Worm (Caenorhabditis elegans) whole organism, L1 larva: ENCODE results near the gene F18A11.3.
"Not testable (repeated sequence)": the region's sequence is repeated elsewhere in the genome, so short reads cannot be mapped to it uniquely, and the experiment has no call there.

Experiments
- C04F5.9 ChIP-seq: sonication (generic microtip); optimal IDR thresholded peaks from 2 replicates; lab custom pipeline; 2016; ENCODE audit warnings: missing genetic modification characterization, missing compliant biosample characterization
- aha-1 ChIP-seq: fragments of 150-350 bp; optimal IDR thresholded peaks from 2 replicates; lab custom pipeline; 2014; ENCODE audit warnings: missing biosample characterization, missing genetic modification characterization
- alr-1 ChIP-seq: fragments of 200-800 bp; sonication (Bioruptor generic); optimal IDR thresholded peaks from 2 replicates; lab custom pipeline; 2018; ENCODE audit warnings: borderline replicate concordance, mild to moderate bottlenecking, missing genetic modification characterization, missing compliant biosample characterization
- blmp-1 ChIP-seq: fragments of 150-350 bp; optimal IDR thresholded peaks from 2 replicates; lab custom pipeline; 2014; ENCODE audit warnings: missing biosample characterization, missing genetic modification characterization
- ceh-82 ChIP-seq, 3 experiments: fragments of 150-350 bp in 1 of 3; sonication (generic microtip) in 2 of 3; optimal IDR thresholded peaks; 2 replicates each; lab custom pipeline; 2014 to 2017; ENCODE audit warnings: missing biosample characterization in 3 of 3, missing genetic modification characterization in 3 of 3
- ceh-88 ChIP-seq: fragments of 200-800 bp; sonication (Bioruptor generic); IDR thresholded peaks from 2 replicates; pipeline ENCODE4 v1.3.6; 2022; ENCODE audit warnings: missing genetic modification characterization, missing compliant biosample characterization
- efl-1 ChIP-seq, 4 experiments: fragments of 150-350 bp; optimal IDR thresholded peaks in 3 of 4; peaks in 1 of 4; 1 replicate in 1 of 4; 2 replicates in 3 of 4; lab custom pipeline; 2014; ENCODE audit warnings: missing biosample characterization in 2 of 4, missing genetic modification characterization in 2 of 4, missing genetic modification reagents in 2 of 4
- egl-27 ChIP-seq, 2 experiments: fragments of 150-350 bp in 1 of 2; sonication (generic microtip); optimal IDR thresholded peaks; 3 replicates each; lab custom pipeline; 2017 to 2018; ENCODE audit warnings: missing biosample characterization in 2 of 2, missing genetic modification characterization in 2 of 2, missing genetic modification reagents in 2 of 2
- ets-5 ChIP-seq: fragments of 200-800 bp; sonication (Bioruptor generic); IDR thresholded peaks from 2 replicates; pipeline ENCODE4 v1.3.6; 2022; ENCODE audit warnings: missing genetic modification characterization, missing compliant biosample characterization
- fkh-4 ChIP-seq: sonication (generic microtip); optimal IDR thresholded peaks from 2 replicates; lab custom pipeline; 2016; ENCODE audit warnings: missing compliant biosample characterization, missing genetic modification characterization, borderline replicate concordance
- grh-1 ChIP-seq: fragments of 200-800 bp; sonication (Bioruptor generic); IDR thresholded peaks from 2 replicates; pipeline ENCODE4 v1.3.6; 2022; ENCODE audit warnings: missing genetic modification reagents, missing genetic modification characterization, missing compliant biosample characterization
- hlh-17 ChIP-seq: fragments of 200-800 bp; sonication (Bioruptor generic); optimal IDR thresholded peaks from 2 replicates; lab custom pipeline; 2018; ENCODE audit warnings: missing genetic modification characterization, mild to moderate bottlenecking, missing compliant biosample characterization, moderate library complexity, borderline replicate concordance
- hpl-2 ChIP-seq: fragments of 150-350 bp; optimal IDR thresholded peaks from 2 replicates; lab custom pipeline; 2014; ENCODE audit warnings: missing biosample characterization, missing genetic modification reagents, missing genetic modification characterization
- irx-1 ChIP-seq: sonication (generic microtip); optimal IDR thresholded peaks from 2 replicates; lab custom pipeline; 2016; ENCODE audit warnings: missing genetic modification characterization, missing compliant biosample characterization
- lin-14 ChIP-seq: fragments of 200-800 bp; sonication (Bioruptor generic); optimal IDR thresholded peaks from 2 replicates; lab custom pipeline; 2018; ENCODE audit warnings: mild to moderate bottlenecking, missing genetic modification characterization, moderate library complexity, missing compliant biosample characterization
- lin-15B ChIP-seq: fragments of 150-350 bp; sonication (generic microtip); optimal IDR thresholded peaks from 3 replicates; lab custom pipeline; 2014; ENCODE audit warnings: missing biosample characterization, missing genetic modification characterization
- lsy-2 ChIP-seq, 2 experiments: fragments of 150-350 bp; optimal IDR thresholded peaks; 2 replicates each; lab custom pipeline; 2014; ENCODE audit warnings: missing biosample characterization in 2 of 2, missing genetic modification characterization in 2 of 2
- nhr-12 ChIP-seq: sonication (generic microtip); optimal IDR thresholded peaks from 2 replicates; lab custom pipeline; 2017; ENCODE audit warnings: missing biosample characterization, missing genetic modification characterization
- nhr-237 ChIP-seq: fragments of 150-350 bp; optimal IDR thresholded peaks from 2 replicates; lab custom pipeline; 2014; ENCODE audit warnings: missing biosample characterization, missing genetic modification characterization
- nhr-71 ChIP-seq: sonication (generic microtip); optimal IDR thresholded peaks from 2 replicates; lab custom pipeline; 2016; ENCODE audit warnings: mild to moderate bottlenecking, missing genetic modification characterization, moderate library complexity, missing compliant biosample characterization
- pag-3 ChIP-seq: sonication (generic microtip); optimal IDR thresholded peaks from 2 replicates; lab custom pipeline; 2017; ENCODE audit warnings: missing genetic modification characterization, mild to moderate bottlenecking, missing compliant biosample characterization, antibody characterized with exemption, borderline replicate concordance; ENCODE audit not compliant: insufficient read depth
- rnt-1 ChIP-seq: sonication (generic microtip); optimal IDR thresholded peaks from 2 replicates; lab custom pipeline; 2016; ENCODE audit warnings: mild to moderate bottlenecking, missing genetic modification characterization, moderate library complexity, missing compliant biosample characterization
- snpc-4 ChIP-seq: fragments of 150-350 bp; optimal IDR thresholded peaks from 2 replicates; lab custom pipeline; 2014; ENCODE audit warnings: missing biosample characterization, missing genetic modification characterization
- sptf-1 ChIP-seq: fragments of 150-350 bp; optimal IDR thresholded peaks from 2 replicates; lab custom pipeline; 2014; ENCODE audit warnings: missing biosample characterization, missing genetic modification characterization
- sup-37 ChIP-seq: fragments of 200-800 bp; sonication (Bioruptor generic); optimal IDR thresholded peaks from 2 replicates; lab custom pipeline; 2018; ENCODE audit warnings: mild to moderate bottlenecking, missing genetic modification characterization, missing compliant biosample characterization
- tlp-1 ChIP-seq: fragments of 150-350 bp; optimal IDR thresholded peaks from 2 replicates; lab custom pipeline; 2014; ENCODE audit warnings: missing biosample characterization, missing genetic modification characterization
- unc-98 ChIP-seq: fragments of 200-800 bp; sonication (Bioruptor generic); IDR thresholded peaks from 2 replicates; pipeline ENCODE4 v1.3.6; 2022; ENCODE audit warnings: missing genetic modification characterization, missing compliant biosample characterization
- xbp-1 ChIP-seq: sonication (generic microtip); optimal IDR thresholded peaks from 2 replicates; lab custom pipeline; 2016; ENCODE audit warnings: missing genetic modification characterization, missing compliant biosample characterization

Gene F18A11.3

ce11 chrII:13065251-13065650 is 28.6 kb upstream of the F18A11.3 start (continued):
- TF ChIP-seq C04F5.9 (tag; lab: Kevin White, UChicago) (no peak), ceh-82 (tag; optimal IDR thresholded peaks at IDR 0.05; lab: Kevin White, UChicago) (no peak), tlp-1 (tag; lab: Kevin White, UChicago) (no peak), ceh-88 (GFP tag; lab: Robert Waterston, UW) (no peak), ets-5 (GFP tag; lab: Robert Waterston, UW) (no peak), nhr-12 (tag; lab: Kevin White, UChicago) (no peak), blmp-1 (tag; lab: Kevin White, UChicago) (peak; percentile 84), hlh-17 (GFP tag; lab: Kevin White, UChicago) (no peak), aha-1 (tag; lab: Kevin White, UChicago) (no peak), egl-27 (tag; optimal IDR thresholded peaks at IDR 0.05; lab: Kevin White, UChicago) (no peak), lin-15B (tag; lab: Kevin White, UChicago) (no peak)

ce11 chrII:13059196-13059595 is 22.6 kb upstream of the F18A11.3 start:
- TF ChIP-seq alr-1 (tag; lab: Kevin White, UChicago) (no peak), efl-1 (optimal IDR thresholded peaks at IDR 0.05; lab: Kevin White, UChicago) (no peak), efl-1 (GFP tag; optimal IDR thresholded peaks at IDR 0.05 in 1 of 2; lab: Kevin White, UChicago) (peak in 1 of 2 experiments; percentile 62)

DNA sequence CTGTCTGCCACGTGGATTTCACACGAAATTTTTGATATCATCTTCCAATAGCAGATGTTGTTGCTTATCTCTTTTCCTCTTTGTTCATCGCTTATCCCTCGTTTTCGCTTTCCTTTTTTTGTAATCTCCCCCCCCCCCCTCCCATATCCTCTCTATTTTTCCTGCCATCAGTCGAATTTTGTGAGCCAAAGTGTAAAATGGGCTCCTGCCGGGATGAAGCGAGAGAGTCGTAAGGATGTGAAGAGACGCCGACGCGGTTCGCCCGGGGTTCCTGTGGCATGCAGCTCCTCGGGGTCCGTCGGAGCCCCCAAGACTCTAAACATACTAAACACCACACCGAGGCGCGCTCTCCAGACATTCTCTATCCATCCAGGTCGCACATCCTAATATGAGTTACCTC is 19.9 kb upstream of the F18A11.3 start, which contains the start of gene zyx-1:
zyx-1 (plus strand) TSS at position 331 of the 400 bp plus-strand sequence.
- TF ChIP-seq grh-1 (GFP tag; lab: Robert Waterston, UW) (no peak), rnt-1 (peak; percentile 37), C04F5.9 (tag; lab: Kevin White, UChicago) (no peak), lin-14 (GFP tag; lab: Kevin White, UChicago) (peak; percentile 65), efl-1 (optimal IDR thresholded peaks at IDR 0.05; lab: Kevin White, UChicago) (no peak), efl-1 (GFP tag; optimal IDR thresholded peaks at IDR 0.05 in 1 of 2; lab: Kevin White, UChicago) (peak in 1 of 2 experiments; percentile 64), pag-3 (tag; lab: Kevin White, UChicago) (peak; percentile 79)
- TF ChIP-seq, all 84 proteins: peak for 4

DNA sequence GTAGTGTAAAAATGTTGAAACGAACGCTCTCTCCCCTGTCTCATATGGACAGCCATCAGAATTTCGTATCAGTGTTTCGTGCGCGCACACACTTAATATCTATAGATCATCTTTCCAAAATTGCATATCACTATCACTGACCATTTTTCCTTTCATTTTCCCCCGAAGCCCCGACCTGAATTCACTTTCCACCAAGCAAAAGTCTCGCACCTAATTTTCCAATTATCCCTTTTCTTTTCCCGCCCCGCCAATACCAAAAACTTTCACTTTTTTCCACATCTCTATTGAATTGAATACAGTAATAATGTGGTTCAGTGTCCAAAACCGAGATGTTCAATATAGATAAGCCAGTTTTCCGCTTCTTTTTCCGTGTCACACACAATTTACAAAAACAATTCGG is 16.8 kb upstream of the F18A11.3 start:
- peak; percentile 98 for TF ChIP-seq blmp-1 (tag; lab: Kevin White, UChicago)
- TF ChIP-seq sptf-1 (tag; lab: Kevin White, UChicago) = no peak

DNA sequence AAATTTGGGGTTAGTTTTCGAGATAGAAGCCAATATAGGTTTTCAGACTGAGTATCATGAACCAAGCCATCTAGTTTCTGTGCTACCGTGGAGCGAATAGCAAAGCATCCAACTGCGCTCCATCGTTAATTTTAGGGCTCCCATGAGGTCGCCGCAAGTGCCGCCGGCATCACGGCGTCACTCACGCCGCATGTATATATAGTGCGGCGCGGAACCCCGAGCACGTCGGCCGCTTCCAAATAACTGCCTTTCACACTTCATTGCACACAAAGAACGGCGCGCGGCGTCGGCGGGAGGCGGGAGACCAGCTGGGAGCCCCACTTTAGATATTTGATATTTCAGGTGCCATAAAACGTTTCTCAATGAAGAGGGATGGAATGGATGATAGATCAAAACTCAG is 13.4 kb upstream of the F18A11.3 start:
- TF ChIP-seq snpc-4 = peak; percentile 47
- TF ChIP-seq ceh-88 (GFP tag; lab: Robert Waterston, UW) = no peak
- no peak for TF ChIP-seq hpl-2 (GFP tag; lab: Kevin White, UChicago)
- no peak for TF ChIP-seq lsy-2 (tag; optimal IDR thresholded peaks at IDR 0.05; lab: Kevin White, UChicago)
- TF ChIP-seq xbp-1 (tag; lab: Kevin White, UChicago) = no peak
- no peak for TF ChIP-seq irx-1
- TF ChIP-seq, all 84 proteins: peak for 1

DNA sequence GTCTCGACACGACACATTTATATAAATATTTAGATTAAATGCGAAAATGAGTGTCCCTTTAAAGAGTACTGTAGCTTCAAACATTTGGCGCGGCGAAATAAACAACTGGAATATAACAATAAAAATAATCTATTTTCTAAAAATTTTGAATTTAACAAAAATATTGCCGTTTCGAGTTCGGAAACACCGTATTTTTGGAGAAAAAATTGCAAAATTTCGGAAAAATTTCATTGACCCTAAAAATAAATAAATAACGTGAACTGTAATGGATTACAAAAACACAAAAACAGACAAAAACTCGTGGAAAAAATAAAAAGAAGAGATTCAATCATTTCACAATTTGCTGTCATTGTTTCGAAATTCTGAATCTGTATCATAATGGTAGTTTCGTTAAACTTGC is 11.0 kb upstream of the F18A11.3 start, which contains the start of gene F42G4.2:
F42G4.2 (plus strand) TSS at position 301 of the 400 bp plus-strand sequence.
- TF ChIP-seq fkh-4 (tag; lab: Kevin White, UChicago); hpl-2 (GFP tag; lab: Kevin White, UChicago); unc-98 (GFP tag; lab: Robert Waterston, UW): not testable (repeated sequence)

ce11 chrII:13047106-13047505 is 10.5 kb upstream of the F18A11.3 start, which contains the start of gene F42G4.7:
Gene F42G4.7, minus strand, starts transcription at chrII:13047290.
- TF ChIP-seq nhr-237 (tag; lab: Kevin White, UChicago); nhr-71 (tag; lab: Kevin White, UChicago); sup-37 (GFP tag; lab: Kevin White, UChicago): not testable (repeated sequence)
- TF ChIP-seq, all 84 proteins: peak for 0; not testable (repeated sequence) for 84
